Worm (Caenorhabditis elegans): ENCODE results near the gene mpst-1.

DNA sequence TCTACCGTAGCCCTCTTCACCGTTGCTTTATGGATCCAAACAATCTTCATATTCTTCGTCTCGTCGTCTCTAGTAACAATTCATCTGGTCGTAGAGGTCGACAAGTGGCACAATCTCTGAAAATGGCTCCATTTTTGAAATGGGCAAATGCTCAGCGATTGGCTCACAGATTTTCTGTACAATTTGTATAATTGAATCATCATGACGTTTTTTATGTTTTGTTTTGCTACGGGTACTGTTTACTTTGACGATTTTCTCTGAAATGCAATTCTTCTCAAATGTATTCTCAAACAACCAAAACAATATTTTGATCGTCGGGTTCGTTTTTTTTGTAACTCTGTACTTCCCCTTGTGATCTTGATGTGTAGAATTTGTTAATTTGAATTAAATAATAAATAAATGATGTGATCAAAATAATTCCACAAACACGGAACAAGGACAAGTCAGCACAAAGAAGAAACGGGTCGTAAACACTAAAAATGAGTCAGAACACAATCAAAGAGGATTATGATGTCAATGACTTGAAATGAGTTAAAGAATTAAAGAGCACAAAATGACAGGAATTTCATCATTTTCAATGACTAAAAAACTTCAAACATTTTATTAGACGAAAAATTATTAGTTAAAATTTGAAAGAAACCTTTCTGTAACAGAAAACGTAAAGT lies 35.1 kb upstream of the mpst-1 start:
- no peak for TF ChIP-seq mab-5 (tag; optimal IDR thresholded peaks at IDR 0.05)
- no peak for TF ChIP-seq elt-3 (tag; optimal IDR thresholded peaks at IDR 0.05)
- no peak for TF ChIP-seq nhr-237 (tag; optimal IDR thresholded peaks at IDR 0.05)
- no peak for TF ChIP-seq lin-39 (tag; optimal IDR thresholded peaks at IDR 0.05)
- TF ChIP-seq aly-2 (tag; optimal IDR thresholded peaks at IDR 0.05): no peak

Measured in whole organism, L2 larva.